Fruit fly (Drosophila melanogaster) whole organism, embryonic: ENCODE results near the gene CG31821.
A peak's percentile ranks its signal among the peaks of the same experiment; 100 is the strongest.

Source experiments
- Atf-2 ChIP-seq: fragments of 200-800 bp; sonication (Bioruptor generic); optimal IDR thresholded peaks from 2 replicates; lab custom pipeline; 2016; ENCODE audit warnings: missing biosample characterization, missing genetic modification characterization
- B-H2 ChIP-seq: fragments of 200-800 bp; sonication (Bioruptor generic); optimal IDR thresholded peaks from 2 replicates; lab custom pipeline; 2018; ENCODE audit warnings: missing biosample characterization, mild to moderate bottlenecking, missing genetic modification characterization
- BtbVII ChIP-seq: fragments of 200-800 bp; sonication (Bioruptor generic); optimal IDR thresholded peaks from 3 replicates; lab custom pipeline; 2017; ENCODE audit warnings: missing biosample characterization, mild to moderate bottlenecking, missing genetic modification characterization
- Bteb2 ChIP-seq: fragments of 200-800 bp; sonication (Bioruptor generic); optimal IDR thresholded peaks from 2 replicates; lab custom pipeline; 2016; ENCODE audit warnings: missing biosample characterization, missing genetic modification characterization
- CG10462 ChIP-seq: fragments of 200-800 bp; sonication (Bioruptor generic); optimal IDR thresholded peaks from 2 replicates; lab custom pipeline; 2016; ENCODE audit warnings: missing biosample characterization, missing genetic modification characterization
- CG11085 ChIP-seq: fragments of 200-800 bp; sonication (Bioruptor generic); IDR thresholded peaks from 2 replicates; pipeline ENCODE4 v1.3.6; 2022; ENCODE audit warnings: missing biosample characterization, missing genetic modification characterization
- CG11456 ChIP-seq: fragments of 200-800 bp; sonication (Bioruptor generic); IDR thresholded peaks from 3 replicates; pipeline ENCODE4 v1.3.6; 2022; ENCODE audit warnings: missing biosample characterization, missing genetic modification characterization
- CG14441 ChIP-seq: fragments of 200-800 bp; sonication (Bioruptor generic); IDR thresholded peaks from 2 replicates; pipeline ENCODE4 v1.3.6; 2022; ENCODE audit warnings: missing biosample characterization, missing genetic modification characterization
- CG17361 ChIP-seq: fragments of 200-800 bp; sonication (Bioruptor generic); IDR thresholded peaks from 3 replicates; pipeline ENCODE4 v1.3.6; 2022; ENCODE audit warnings: missing biosample characterization, missing genetic modification characterization
- CG18262 ChIP-seq: fragments of 200-800 bp; optimal IDR thresholded peaks from 3 replicates; lab custom pipeline; 2019; ENCODE audit warnings: missing biosample characterization, mild to moderate bottlenecking, missing genetic modification characterization, moderate library complexity
- CG18476 ChIP-seq: fragments of 200-800 bp; sonication (Bioruptor generic); optimal IDR thresholded peaks from 2 replicates; lab custom pipeline; 2016; ENCODE audit warnings: missing biosample characterization, mild to moderate bottlenecking, missing genetic modification characterization
- CG18599 ChIP-seq: fragments of 200-800 bp; sonication (Bioruptor generic); optimal IDR thresholded peaks from 3 replicates; lab custom pipeline; 2017; ENCODE audit warnings: missing biosample characterization, missing genetic modification characterization, mild to moderate bottlenecking, moderate library complexity, missing genetic modification reagents
- CG18764 ChIP-seq: fragments of 200-800 bp; sonication (Bioruptor generic); optimal IDR thresholded peaks from 3 replicates; lab custom pipeline; 2016; ENCODE audit warnings: missing biosample characterization, missing genetic modification characterization
- CG2199 ChIP-seq: fragments of 200-800 bp; sonication (Bioruptor generic); IDR thresholded peaks from 3 replicates; pipeline ENCODE4 v1.3.6; 2022; ENCODE audit warnings: missing biosample characterization, missing genetic modification characterization
- CG2712 ChIP-seq: fragments of 200-800 bp; optimal IDR thresholded peaks from 3 replicates; lab custom pipeline; 2019; ENCODE audit warnings: missing biosample characterization, mild to moderate bottlenecking, missing genetic modification characterization, moderate library complexity
- CG33213 ChIP-seq: fragments of 200-800 bp; sonication (Bioruptor generic); optimal IDR thresholded peaks from 3 replicates; lab custom pipeline; 2016; ENCODE audit warnings: missing biosample characterization, missing genetic modification characterization
- CG34422 ChIP-seq: fragments of 200-800 bp; sonication (Bioruptor generic); IDR thresholded peaks from 3 replicates; pipeline ENCODE4 v1.3.6; 2022; ENCODE audit warnings: missing biosample characterization, missing genetic modification characterization
- CG3838 ChIP-seq: fragments of 200-800 bp; sonication (Bioruptor generic); optimal IDR thresholded peaks from 3 replicates; lab custom pipeline; 2016; ENCODE audit warnings: missing biosample characterization, missing genetic modification characterization
- CG4617 ChIP-seq: fragments of 200-800 bp; sonication (Bioruptor generic); optimal IDR thresholded peaks from 3 replicates; lab custom pipeline; 2016; ENCODE audit warnings: missing biosample characterization, missing genetic modification characterization, borderline replicate concordance
- CG4820 ChIP-seq: fragments of 200-800 bp; sonication (Bioruptor generic); optimal IDR thresholded peaks from 3 replicates; lab custom pipeline; 2016; ENCODE audit warnings: missing biosample characterization, missing genetic modification characterization
- CG8924 ChIP-seq: fragments of 200-800 bp; optimal IDR thresholded peaks from 3 replicates; lab custom pipeline; 2019; ENCODE audit warnings: missing biosample characterization, mild to moderate bottlenecking, missing genetic modification characterization, moderate library complexity
- CoRest ChIP-seq: fragments of 200-800 bp; sonication (Bioruptor generic); optimal IDR thresholded peaks from 3 replicates; lab custom pipeline; 2018; ENCODE audit warnings: missing biosample characterization, mild to moderate bottlenecking, missing genetic modification characterization, moderate library complexity
- Deaf1 ChIP-seq: fragments of 200-800 bp; optimal IDR thresholded peaks from 3 replicates; lab custom pipeline; 2019; ENCODE audit warnings: missing biosample characterization, mild to moderate bottlenecking, missing genetic modification characterization, moderate library complexity
- Doc3 ChIP-seq: fragments of 200-800 bp; sonication (Bioruptor generic); IDR thresholded peaks from 3 replicates; pipeline ENCODE4 v1.3.6; 2022; ENCODE audit warnings: missing biosample characterization, missing genetic modification characterization; ENCODE audit not compliant: partially characterized antibody
- Dref ChIP-seq: fragments of 200-800 bp; sonication (Bioruptor generic); IDR thresholded peaks from 2 replicates; pipeline ENCODE4 v1.3.6; 2022; ENCODE audit warnings: missing biosample characterization, missing genetic modification characterization
- Fer3 ChIP-seq: fragments of 200-800 bp; sonication (Bioruptor generic); optimal IDR thresholded peaks from 2 replicates; lab custom pipeline; 2018; ENCODE audit warnings: missing biosample characterization, mild to moderate bottlenecking, missing genetic modification characterization, moderate library complexity
- HmgD ChIP-seq: fragments of 200-800 bp; sonication (Bioruptor generic); optimal IDR thresholded peaks from 3 replicates; lab custom pipeline; 2016; ENCODE audit warnings: missing biosample characterization, missing genetic modification characterization
- Hmx ChIP-seq: fragments of 200-800 bp; sonication (Bioruptor generic); optimal IDR thresholded peaks from 2 replicates; lab custom pipeline; 2016; ENCODE audit warnings: missing biosample characterization, missing genetic modification characterization
- Myb ChIP-seq: fragments of 200-800 bp; sonication (Bioruptor generic); optimal IDR thresholded peaks from 2 replicates; lab custom pipeline; 2016; ENCODE audit warnings: missing biosample characterization, missing genetic modification characterization
- Opbp ChIP-seq: fragments of 200-800 bp; sonication (Bioruptor generic); IDR thresholded peaks from 3 replicates; pipeline ENCODE4 v1.3.6; 2022; ENCODE audit warnings: missing biosample characterization, missing genetic modification characterization; ENCODE audit not compliant: partially characterized antibody
- Xrp1 ChIP-seq: fragments of 200-800 bp; sonication (Bioruptor generic); IDR thresholded peaks from 2 replicates; pipeline ENCODE4 v1.3.6; 2022; ENCODE audit warnings: missing biosample characterization, missing genetic modification characterization
- amos ChIP-seq: fragments of 200-800 bp; sonication (Bioruptor generic); IDR thresholded peaks from 2 replicates; pipeline ENCODE4 v1.3.6; 2022; ENCODE audit warnings: missing biosample characterization, missing genetic modification characterization; ENCODE audit not compliant: partially characterized antibody
- ato ChIP-seq: fragments of 200-800 bp; sonication (Bioruptor generic); IDR thresholded peaks from 2 replicates; pipeline ENCODE4 v1.3.6; 2022; ENCODE audit warnings: missing biosample characterization, missing genetic modification characterization; ENCODE audit not compliant: partially characterized antibody
- bab2 ChIP-seq: fragments of 200-800 bp; sonication (Bioruptor generic); optimal IDR thresholded peaks from 2 replicates; lab custom pipeline; 2016; ENCODE audit warnings: missing biosample characterization, missing genetic modification characterization
- bsh ChIP-seq, 2 experiments: fragments of 200-800 bp; sonication (Bioruptor generic); optimal IDR thresholded peaks; 2 replicates each; lab custom pipeline; 2017 to 2018; ENCODE audit warnings: mild to moderate bottlenecking in 2 of 2, missing biosample characterization in 2 of 2, missing genetic modification characterization in 2 of 2, moderate library complexity in 1 of 2
- cato ChIP-seq: fragments of 200-800 bp; sonication (Bioruptor generic); optimal IDR thresholded peaks from 2 replicates; lab custom pipeline; 2016; ENCODE audit warnings: missing biosample characterization, missing genetic modification characterization, borderline replicate concordance
- crc ChIP-seq: fragments of 200-800 bp; sonication (Bioruptor generic); optimal IDR thresholded peaks from 2 replicates; lab custom pipeline; 2016; ENCODE audit warnings: missing biosample characterization, missing genetic modification characterization
- dm ChIP-seq: fragments of 200-800 bp; sonication (Bioruptor generic); optimal IDR thresholded peaks from 3 replicates; lab custom pipeline; 2016; ENCODE audit warnings: missing biosample characterization, missing genetic modification characterization
- dysf ChIP-seq: fragments of 200-800 bp; sonication (Bioruptor generic); IDR thresholded peaks from 3 replicates; pipeline ENCODE4 v1.3.6; 2022; ENCODE audit warnings: missing biosample characterization, missing genetic modification characterization
- fd96Cb ChIP-seq: fragments of 200-800 bp; sonication (Bioruptor generic); optimal IDR thresholded peaks from 2 replicates; lab custom pipeline; 2018; ENCODE audit warnings: missing biosample characterization, mild to moderate bottlenecking, missing genetic modification characterization, moderate library complexity
- kah ChIP-seq: fragments of 200-800 bp; sonication (Bioruptor generic); optimal IDR thresholded peaks from 2 replicates; lab custom pipeline; 2018; ENCODE audit warnings: missing biosample characterization, mild to moderate bottlenecking, missing genetic modification characterization
- ken ChIP-seq: fragments of 200-800 bp; sonication (Bioruptor generic); IDR thresholded peaks from 3 replicates; pipeline ENCODE4 v1.3.6; 2022; ENCODE audit warnings: missing biosample characterization, missing genetic modification characterization
- mam ChIP-seq: fragments of 200-800 bp; sonication (Bioruptor generic); optimal IDR thresholded peaks from 3 replicates; lab custom pipeline; 2016; ENCODE audit warnings: missing biosample characterization, missing genetic modification characterization
- rib ChIP-seq: fragments of 200-800 bp; sonication (Bioruptor generic); IDR thresholded peaks from 2 replicates; pipeline ENCODE4 v1.3.6; 2022; ENCODE audit warnings: missing biosample characterization, missing genetic modification characterization
- sens ChIP-seq: fragments of 200-800 bp; sonication (Bioruptor generic); peaks from one replicate; lab custom pipeline; 2016; ENCODE audit warnings: missing biosample characterization, missing genetic modification characterization
- stc ChIP-seq: fragments of 200-800 bp; sonication (Bioruptor generic); IDR thresholded peaks from 2 replicates; pipeline ENCODE4 v1.3.6; 2022; ENCODE audit warnings: missing biosample characterization, missing genetic modification characterization
- tna ChIP-seq: fragments of 200-800 bp; sonication (Bioruptor generic); IDR thresholded peaks from 2 replicates; pipeline ENCODE4 v1.3.6; 2022; ENCODE audit warnings: missing biosample characterization, missing genetic modification characterization; ENCODE audit not compliant: partially characterized antibody
- unpg ChIP-seq: fragments of 200-800 bp; sonication (Bioruptor generic); optimal IDR thresholded peaks from 3 replicates; lab custom pipeline; 2018; ENCODE audit warnings: missing biosample characterization, mild to moderate bottlenecking, missing genetic modification characterization, moderate library complexity
- zfh1 ChIP-seq: fragments of 200-800 bp; sonication (Bioruptor generic); IDR thresholded peaks from 3 replicates; pipeline ENCODE4 v1.3.6; 2022; ENCODE audit warnings: missing biosample characterization, missing genetic modification characterization

Gene CG31821

DNA sequence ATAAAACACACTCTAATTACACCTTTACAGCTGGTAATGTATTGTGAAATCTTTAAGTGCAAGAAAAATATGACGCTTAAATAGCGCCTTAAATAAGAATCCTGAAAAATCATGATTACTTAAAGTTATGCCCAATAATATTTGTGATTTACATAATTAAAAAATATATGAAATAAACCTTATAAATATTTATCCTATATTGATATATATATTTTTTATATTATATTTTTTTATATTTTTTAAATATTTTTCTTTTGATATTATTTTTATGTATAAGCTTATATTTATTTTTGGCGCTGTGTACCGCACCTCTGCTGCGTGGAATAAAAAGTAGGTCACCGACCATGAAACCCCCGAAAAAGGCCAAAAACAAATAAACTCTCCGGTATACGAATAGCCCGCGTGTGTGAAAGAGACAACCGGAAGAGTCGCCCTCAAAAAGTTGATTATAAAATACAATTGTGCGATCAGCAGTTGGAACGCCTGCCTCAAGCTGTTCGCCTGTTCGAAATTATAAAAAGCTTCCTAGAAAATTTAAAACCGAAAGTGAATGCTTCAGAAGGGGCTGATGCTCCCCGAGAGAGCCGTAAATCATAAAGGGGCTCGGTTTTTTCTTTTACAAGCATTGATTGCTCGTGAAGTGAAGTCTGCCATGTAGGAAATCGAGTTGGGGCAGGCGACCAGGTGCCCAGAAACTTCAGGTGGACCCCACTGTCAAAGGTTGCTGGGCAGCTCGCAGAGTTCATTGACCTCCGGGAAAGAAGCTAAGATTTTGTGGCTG, 6.5 kb upstream of the CG31821 start (continued):
- TF ChIP-seq Doc3 (no peak), stc (no peak), CG17361 (GFP tag; lab: Robert Waterston, UW) (peak; percentile 76; the same call in 2 of the 3 replicates), CG2712 (tag; lab: Kevin White, UChicago) (peak; percentile 78), Fer3 (tag; lab: Kevin White, UChicago) (peak; percentile 36), Dref (GFP tag; lab: Robert Waterston, UW) (no peak), CG18764 (GFP tag; lab: Kevin White, UChicago) (no peak), CG4617 (GFP tag; lab: Kevin White, UChicago) (no peak), CG10462 (GFP tag; lab: Kevin White, UChicago) (no peak), bab2 (GFP tag; lab: Kevin White, UChicago) (no peak), CG8924 (tag; lab: Kevin White, UChicago) (peak; percentile 74), tna (GFP tag; lab: Robert Waterston, UW) (0 out of 2 replicates have a peak, but pooled peaks have one; percentile 42), Atf-2 (GFP tag; lab: Kevin White, UChicago) (no peak), CG14441 (no peak), Myb (GFP tag; lab: Kevin White, UChicago) (no peak), rib (GFP tag; lab: Robert Waterston, UW) (0 out of 2 replicates have a peak, but pooled peaks have one; percentile 22), zfh1 (GFP tag; lab: Robert Waterston, UW) (no peak), crc (GFP tag; lab: Kevin White, UChicago) (no peak), fd96Cb (tag; lab: Kevin White, UChicago) (peak; percentile 74), Hmx (GFP tag; lab: Kevin White, UChicago) (no peak), Bteb2 (GFP tag; lab: Kevin White, UChicago) (no peak), CG18599 (GFP tag; lab: Kevin White, UChicago) (peak; percentile 43), ken (no peak), Opbp (GFP tag; lab: Robert Waterston, UW) (no peak), CG3838 (GFP tag; lab: Kevin White, UChicago) (no peak), CG18476 (GFP tag; lab: Kevin White, UChicago) (peak; percentile 12), kah (GFP tag; lab: Kevin White, UChicago) (peak; percentile 40), B-H2 (GFP tag; lab: Kevin White, UChicago) (peak; percentile 61), mam (GFP tag; lab: Kevin White, UChicago) (no peak), CG18262 (peak; percentile 86), sens (peak; percentile 87), amos (GFP tag; lab: Robert Waterston, UW) (0 out of 2 replicates have a peak, but pooled peaks have one; percentile 5), Deaf1 (tag; lab: Kevin White, UChicago) (peak; percentile 71), dm (GFP tag; lab: Kevin White, UChicago) (peak; percentile 12), CG11456 (GFP tag; lab: Robert Waterston, UW) (no peak), bsh (GFP tag; optimal IDR thresholded peaks at IDR 0.05; lab: Kevin White, UChicago) (peak in 1 of 2 experiments; percentile 78), HmgD (GFP tag; lab: Kevin White, UChicago) (peak; percentile 50), CG33213 (GFP tag; lab: Kevin White, UChicago) (peak; percentile 4), CG34422 (peak; percentile 28; the same call in 1 of the 3 replicates), unpg (GFP tag; lab: Kevin White, UChicago) (peak; percentile 72), cato (GFP tag; lab: Kevin White, UChicago) (no peak), CG2199 (peak; percentile 85; the same call in 2 of the 3 replicates), CoRest (tag; lab: Kevin White, UChicago) (peak; percentile 77), Xrp1 (GFP tag; lab: Robert Waterston, UW) (peak; percentile 27; the same call in 1 of the 2 replicates), CG4820 (no peak), dysf (GFP tag; lab: Robert Waterston, UW) (peak; percentile 46; the same call in 1 of the 3 replicates), BtbVII (GFP tag; lab: Kevin White, UChicago) (peak; percentile 9), CG11085 (GFP tag; lab: Robert Waterston, UW) (no peak), ato (GFP tag; lab: Robert Waterston, UW) (peak; percentile 45; the same call in 1 of the 2 replicates)
